Worm (Caenorhabditis elegans) whole organism, L2 larva: ENCODE results near the gene Y46B2A.3.
"Not testable (repeated sequence)": the region's sequence is repeated elsewhere in the genome, so short reads cannot be mapped to it uniquely, and the experiment has no call there.

Source experiments
- C34F6.9 ChIP-seq: fragments of 150-350 bp; optimal IDR thresholded peaks from 2 replicates; lab custom pipeline; 2014; ENCODE audit warnings: missing biosample characterization, missing genetic modification characterization
- F13H6.1 ChIP-seq: sonication (generic microtip); optimal IDR thresholded peaks from 2 replicates; lab custom pipeline; 2016; ENCODE audit warnings: missing genetic modification characterization, missing compliant biosample characterization
- alr-1 ChIP-seq: fragments of 150-350 bp; optimal IDR thresholded peaks from 2 replicates; lab custom pipeline; 2014; ENCODE audit warnings: missing biosample characterization, missing genetic modification characterization
- ama-1 ChIP-seq: fragments of 150-350 bp; optimal IDR thresholded peaks from 2 replicates; lab custom pipeline; 2018; ENCODE audit warnings: inconsistent platforms
- blmp-1 ChIP-seq: sonication (generic microtip); optimal IDR thresholded peaks from 2 replicates; lab custom pipeline; 2017; ENCODE audit warnings: missing genetic modification characterization, mild to moderate bottlenecking, missing compliant biosample characterization, antibody characterized with exemption, moderate library complexity; ENCODE audit not compliant: insufficient read depth
- ceh-16 ChIP-seq: fragments of 150-350 bp; optimal IDR thresholded peaks from 2 replicates; lab custom pipeline; 2014; ENCODE audit warnings: missing biosample characterization, missing genetic modification characterization
- ceh-82 ChIP-seq: fragments of 150-350 bp; optimal IDR thresholded peaks from 2 replicates; lab custom pipeline; 2014; ENCODE audit warnings: missing biosample characterization, missing genetic modification characterization
- crh-2 ChIP-seq: sonication (generic microtip); optimal IDR thresholded peaks from 2 replicates; lab custom pipeline; 2017; ENCODE audit warnings: missing biosample characterization, missing genetic modification characterization
- dmd-4 ChIP-seq: sonication (generic microtip); optimal IDR thresholded peaks from 2 replicates; lab custom pipeline; 2017; ENCODE audit warnings: missing biosample characterization, missing genetic modification characterization
- egl-27 ChIP-seq: sonication (generic microtip); optimal IDR thresholded peaks from 3 replicates; lab custom pipeline; 2017; ENCODE audit warnings: missing biosample characterization, missing genetic modification reagents, missing genetic modification characterization
- elt-1 ChIP-seq: fragments of 150-350 bp; optimal IDR thresholded peaks from 2 replicates; lab custom pipeline; 2014; ENCODE audit warnings: missing biosample characterization, missing genetic modification characterization
- elt-3 ChIP-seq: sonication (generic microtip); optimal IDR thresholded peaks from 2 replicates; lab custom pipeline; 2017; ENCODE audit warnings: missing biosample characterization, missing genetic modification characterization
- fos-1 ChIP-seq: fragments of 150-350 bp; optimal IDR thresholded peaks from 2 replicates; lab custom pipeline; 2014; ENCODE audit warnings: missing biosample characterization, missing genetic modification characterization
- gmeb-1 ChIP-seq: fragments of 150-350 bp; optimal IDR thresholded peaks from 2 replicates; lab custom pipeline; 2014; ENCODE audit warnings: missing biosample characterization, missing genetic modification characterization
- lin-11 ChIP-seq: fragments of 150-350 bp; sonication (generic microtip); optimal IDR thresholded peaks from 2 replicates; lab custom pipeline; 2014; ENCODE audit warnings: missing biosample characterization, missing genetic modification characterization, inconsistent platforms, mixed read lengths
- lin-13 ChIP-seq: fragments of 150-350 bp; optimal IDR thresholded peaks from 2 replicates; lab custom pipeline; 2014; ENCODE audit warnings: missing biosample characterization, missing genetic modification reagents, missing genetic modification characterization
- lin-39 ChIP-seq: fragments of 150-350 bp; optimal IDR thresholded peaks from 2 replicates; lab custom pipeline; 2014; ENCODE audit warnings: missing biosample characterization, missing genetic modification reagents, missing genetic modification characterization
- lsy-2 ChIP-seq, 2 experiments: fragments of 150-350 bp in 1 of 2; sonication (generic microtip) in 1 of 2; optimal IDR thresholded peaks; 2 replicates each; lab custom pipeline; 2014 to 2017; ENCODE audit warnings: missing biosample characterization in 2 of 2, missing genetic modification characterization in 2 of 2
- mab-5 ChIP-seq: fragments of 150-350 bp; optimal IDR thresholded peaks from 2 replicates; lab custom pipeline; 2014; ENCODE audit warnings: missing biosample characterization, missing genetic modification characterization
- mbf-1 ChIP-seq: sonication (generic microtip); optimal IDR thresholded peaks from 2 replicates; lab custom pipeline; 2017; ENCODE audit warnings: missing biosample characterization, missing genetic modification characterization
- mdl-1 ChIP-seq, 2 experiments: fragments of 150-350 bp in 1 of 2; sonication (generic microtip) in 1 of 2; optimal IDR thresholded peaks; 2 replicates each; lab custom pipeline; 2017; ENCODE audit warnings: missing biosample characterization in 2 of 2, missing genetic modification characterization in 2 of 2
- nhr-10 ChIP-seq: sonication (generic microtip); optimal IDR thresholded peaks from 2 replicates; lab custom pipeline; 2017; ENCODE audit warnings: missing biosample characterization, missing genetic modification characterization
- nhr-12 ChIP-seq: fragments of 150-350 bp; optimal IDR thresholded peaks from 2 replicates; lab custom pipeline; 2014; ENCODE audit warnings: missing biosample characterization, missing genetic modification characterization
- nhr-129 ChIP-seq: fragments of 150-350 bp; optimal IDR thresholded peaks from 2 replicates; lab custom pipeline; 2014; ENCODE audit warnings: missing biosample characterization, missing genetic modification characterization
- nhr-21 ChIP-seq: fragments of 150-350 bp; optimal IDR thresholded peaks from 2 replicates; lab custom pipeline; 2014; ENCODE audit warnings: missing biosample characterization, missing genetic modification characterization
- nhr-237 ChIP-seq: fragments of 150-350 bp; optimal IDR thresholded peaks from 2 replicates; lab custom pipeline; 2014; ENCODE audit warnings: missing biosample characterization, missing genetic modification characterization
- nhr-25 ChIP-seq: fragments of 150-350 bp; sonication (generic microtip); optimal IDR thresholded peaks from 3 replicates; lab custom pipeline; 2014; ENCODE audit warnings: missing biosample characterization, missing genetic modification characterization
- nhr-6 ChIP-seq: fragments of 150-350 bp; optimal IDR thresholded peaks from 2 replicates; lab custom pipeline; 2014; ENCODE audit warnings: missing biosample characterization, missing genetic modification characterization
- nhr-77 ChIP-seq: fragments of 150-350 bp; optimal IDR thresholded peaks from 2 replicates; lab custom pipeline; 2014; ENCODE audit warnings: missing biosample characterization, missing genetic modification characterization
- peb-1 ChIP-seq: fragments of 150-350 bp; optimal IDR thresholded peaks from 2 replicates; lab custom pipeline; 2014; ENCODE audit warnings: missing biosample characterization, missing genetic modification characterization
- sem-4 ChIP-seq: fragments of 150-350 bp; optimal IDR thresholded peaks from 2 replicates; lab custom pipeline; 2014; ENCODE audit warnings: missing biosample characterization, missing genetic modification reagents, missing genetic modification characterization
- skn-1 ChIP-seq: sonication (generic microtip); optimal IDR thresholded peaks from 2 replicates; lab custom pipeline; 2017; ENCODE audit warnings: missing biosample characterization, missing genetic modification characterization
- sma-9 ChIP-seq, 2 experiments: fragments of 150-350 bp in 1 of 2; sonication (generic microtip) in 1 of 2; optimal IDR thresholded peaks; 2 replicates each; lab custom pipeline; 2014 to 2016; ENCODE audit warnings: missing genetic modification characterization in 2 of 2, mild to moderate bottlenecking in 1 of 2, missing biosample characterization in 1 of 2, missing compliant biosample characterization in 1 of 2, missing genetic modification reagents in 1 of 2, moderate library complexity in 1 of 2
- snpc-4 ChIP-seq: fragments of 150-350 bp; optimal IDR thresholded peaks from 2 replicates; lab custom pipeline; 2014; ENCODE audit warnings: missing biosample characterization, missing genetic modification characterization
- unc-39 ChIP-seq: fragments of 150-350 bp; optimal IDR thresholded peaks from 2 replicates; lab custom pipeline; 2014; ENCODE audit warnings: missing biosample characterization, missing genetic modification characterization
- unc-55 ChIP-seq: fragments of 150-350 bp; sonication (generic microtip); optimal IDR thresholded peaks from 3 replicates; lab custom pipeline; 2014; ENCODE audit warnings: missing biosample characterization, missing genetic modification reagents, missing genetic modification characterization
- zag-1 ChIP-seq: fragments of 150-350 bp; optimal IDR thresholded peaks from 2 replicates; lab custom pipeline; 2014; ENCODE audit warnings: missing biosample characterization, missing genetic modification characterization
- ztf-1 ChIP-seq: fragments of 200-800 bp; sonication (Bioruptor generic); conservative IDR thresholded peaks from 2 replicates; pipeline ENCODE4 v1.3.6; 2022; ENCODE audit warnings: missing genetic modification characterization, missing compliant biosample characterization
- ztf-11 ChIP-seq: sonication (generic microtip); optimal IDR thresholded peaks from 2 replicates; lab custom pipeline; 2017; ENCODE audit warnings: missing biosample characterization, missing genetic modification characterization
- ztf-4 ChIP-seq: fragments of 150-350 bp; optimal IDR thresholded peaks from 2 replicates; lab custom pipeline; 2014; ENCODE audit warnings: missing biosample characterization, missing genetic modification characterization

Y46B2A.3 gene

DNA sequence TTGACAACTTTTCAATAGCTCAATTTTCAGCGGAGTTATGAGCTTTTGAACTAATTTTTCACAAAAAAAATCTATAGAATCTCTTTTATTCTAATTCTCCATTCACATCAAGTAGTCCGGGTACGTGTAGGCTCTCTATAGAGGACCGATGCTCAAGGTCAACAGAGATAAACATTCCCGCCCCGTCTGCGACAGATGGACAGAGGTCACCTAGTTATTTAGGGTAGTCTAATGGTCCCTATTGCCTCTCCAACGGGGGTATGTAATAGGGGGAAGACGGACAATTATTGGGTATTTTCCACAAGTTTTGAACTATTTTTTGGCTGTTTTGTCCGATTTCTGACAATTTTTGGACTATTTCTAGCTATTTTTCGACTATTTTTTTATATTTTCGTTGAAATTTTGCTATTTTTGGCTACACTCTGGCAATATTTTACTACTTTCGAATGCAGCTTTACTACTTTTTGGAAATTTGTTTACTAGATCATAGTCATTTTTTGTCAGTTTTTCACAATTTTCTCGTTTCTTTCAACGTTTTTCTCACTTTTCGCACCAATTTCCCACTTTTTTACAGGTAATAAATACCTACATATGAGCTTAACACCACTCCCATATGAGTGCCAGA, 1.7 kb upstream of the Y46B2A.3 start, which contains the start of gene fbxc-51:
fbxc-51 (plus strand) TSS at position 575 of the 625 bp plus-strand sequence.
- TF ChIP-seq elt-1 = no peak
- no peak for TF ChIP-seq ztf-4
- TF ChIP-seq dmd-4 (tag; lab: Kevin White, UChicago) = no peak
- TF ChIP-seq unc-55 = no peak
- no peak for TF ChIP-seq nhr-6 (tag; lab: Kevin White, UChicago)
- no peak for TF ChIP-seq peb-1
- TF ChIP-seq ztf-11 (tag; lab: Kevin White, UChicago) = no peak

DNA sequence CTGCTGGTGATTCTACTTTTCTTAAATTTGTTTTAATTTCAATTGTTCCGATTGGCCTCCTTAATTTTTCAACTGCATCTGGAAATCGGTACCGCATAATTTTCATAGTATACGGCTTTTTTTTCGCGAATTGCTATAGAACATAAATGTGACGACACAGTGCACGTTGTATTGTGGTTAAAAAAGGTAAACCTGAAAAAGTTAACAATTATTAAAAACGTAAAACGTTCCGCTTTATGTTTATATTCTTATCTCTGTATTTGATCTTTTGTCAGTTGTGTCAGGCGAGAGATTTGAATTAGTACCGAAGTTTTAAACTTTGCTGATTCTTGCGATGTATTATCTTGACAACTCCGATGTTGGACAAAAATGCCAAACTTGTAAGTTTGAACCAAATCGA, 5.1 kb downstream of the Y46B2A.3 start, which contains the start of gene Y46B2A.4:
Y46B2A.4 (plus strand) TSS at position 301 of the 400 bp plus-strand sequence.
- TF ChIP-seq gmeb-1 (tag; lab: Kevin White, UChicago) (no peak), ama-1 (lab: Kevin White, UChicago) (no peak), lin-39 (tag; lab: Kevin White, UChicago) (no peak), F13H6.1 (no peak), nhr-12 (no peak), nhr-10 (tag; lab: Kevin White, UChicago) (no peak), elt-3 (no peak), mbf-1 (tag; lab: Kevin White, UChicago) (no peak), lin-13 (GFP tag; lab: Kevin White, UChicago) (no peak), fos-1 (no peak), unc-39 (no peak), sem-4 (tag; lab: Kevin White, UChicago) (no peak), C34F6.9 (tag; lab: Kevin White, UChicago) (no peak), crh-2 (tag; lab: Kevin White, UChicago) (no peak), blmp-1 (tag; lab: Kevin White, UChicago) (no peak), snpc-4 (tag; lab: Kevin White, UChicago) (no peak), mab-5 (tag; lab: Kevin White, UChicago) (no peak), zag-1 (tag; lab: Kevin White, UChicago) (no peak)
- TF ChIP-seq, all 48 proteins: peak for 0

DNA sequence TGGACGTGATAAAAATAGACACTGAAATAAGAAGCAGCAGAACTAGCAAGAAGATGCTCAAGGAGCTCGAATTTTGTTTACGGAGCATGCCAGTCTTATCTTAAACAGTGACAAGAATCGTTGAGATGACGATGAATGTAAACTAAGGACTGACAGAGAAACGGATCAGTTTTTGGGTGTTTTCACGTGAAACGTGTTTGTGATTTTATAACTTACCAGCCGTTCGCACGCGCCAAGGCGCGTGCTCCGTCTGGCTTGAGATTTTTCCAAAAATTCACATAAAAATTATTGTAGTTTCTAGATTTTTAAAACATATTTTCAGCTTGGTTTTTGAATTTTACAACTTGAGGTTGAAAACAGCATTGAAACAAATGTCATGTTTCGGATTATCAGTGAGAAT, 16.1 kb downstream of the Y46B2A.3 start, which contains the start of gene F28A10.5:
F28A10.5 (minus strand) TSS at position 101 of the 400 bp plus-strand sequence.
- not testable (repeated sequence) for TF ChIP-seq nhr-25; nhr-6 (tag; lab: Kevin White, UChicago); fos-1

DNA sequence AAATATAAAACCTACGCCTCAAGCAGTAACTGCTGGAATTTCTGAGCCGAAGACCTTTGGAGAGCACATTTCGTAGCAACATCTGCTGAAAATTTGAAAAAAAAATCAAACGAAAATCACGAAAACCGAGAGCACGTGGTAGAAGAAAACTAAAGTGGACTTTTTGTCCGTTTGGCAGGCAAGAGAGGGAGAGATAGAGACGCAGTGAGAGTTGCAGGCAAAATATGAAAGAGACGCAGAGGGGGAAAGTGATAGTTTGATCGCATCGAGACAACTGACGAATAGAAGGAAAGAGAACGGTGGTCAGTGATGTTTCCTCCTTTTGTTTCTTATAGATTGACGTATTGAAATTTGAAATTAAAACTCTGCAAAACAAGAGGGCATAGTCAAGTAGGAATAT, 18.2 kb downstream of the Y46B2A.3 start, which contains the start of the genes acdh-9 and F28A10.13:
acdh-9 (minus strand) TSS at position 85 of the 400 bp plus-strand sequence.
F28A10.13 (plus strand) TSS at position 294 of the 400 bp plus-strand sequence.
- TF ChIP-seq mab-5 (tag; lab: Kevin White, UChicago) (no peak), blmp-1 (tag; lab: Kevin White, UChicago) (peak; percentile 20), egl-27 (tag; lab: Kevin White, UChicago) (no peak), nhr-77 (tag; lab: Kevin White, UChicago) (no peak), skn-1 (tag; lab: Kevin White, UChicago) (no peak), mbf-1 (tag; lab: Kevin White, UChicago) (no peak), F13H6.1 (peak; percentile 83), ceh-82 (tag; lab: Kevin White, UChicago) (no peak), unc-39 (no peak), gmeb-1 (tag; lab: Kevin White, UChicago) (peak; percentile 44), nhr-21 (no peak), lin-11 (tag; lab: Kevin White, UChicago) (no peak), nhr-129 (peak; percentile 82), lin-13 (GFP tag; lab: Kevin White, UChicago) (peak; percentile 34), nhr-6 (tag; lab: Kevin White, UChicago) (peak; percentile 11), sem-4 (tag; lab: Kevin White, UChicago) (no peak), crh-2 (tag; lab: Kevin White, UChicago) (peak; percentile 64), alr-1 (tag; lab: Kevin White, UChicago) (no peak), ztf-11 (tag; lab: Kevin White, UChicago) (no peak), nhr-237 (tag; lab: Kevin White, UChicago) (no peak), ztf-4 (no peak), ceh-16 (tag; lab: Kevin White, UChicago) (no peak), peb-1 (no peak), C34F6.9 (tag; lab: Kevin White, UChicago) (peak; percentile 58), lsy-2 (tag; optimal IDR thresholded peaks at IDR 0.05; lab: Kevin White, UChicago) (peak in 1 of 2 experiments; percentile 61), fos-1 (peak; percentile 71), ztf-1 (GFP tag; lab: Robert Waterston, UW) (no peak), mdl-1 (tag; optimal IDR thresholded peaks at IDR 0.05; lab: Kevin White, UChicago) (peak; percentile 70 to 83), ama-1 (lab: Kevin White, UChicago) (peak; percentile 72), lin-39 (tag; lab: Kevin White, UChicago) (no peak), zag-1 (tag; lab: Kevin White, UChicago) (no peak), sma-9 (GFP tag; optimal IDR thresholded peaks at IDR 0.05; lab: Kevin White, UChicago) (peak; percentile 69), sma-9 (tag; optimal IDR thresholded peaks at IDR 0.05; lab: Kevin White, UChicago) (no peak)
